Worm (Caenorhabditis elegans) whole organism, L1 larva: ENCODE results near the gene srh-300.

Experiments
- C16A3.4 ChIP-seq: fragments of 150-350 bp; optimal IDR thresholded peaks from 2 replicates; lab custom pipeline; 2014; ENCODE audit warnings: missing biosample characterization, missing genetic modification characterization
- F16B12.6 ChIP-seq: fragments of 150-350 bp; optimal IDR thresholded peaks from 2 replicates; lab custom pipeline; 2014; ENCODE audit warnings: missing biosample characterization, missing genetic modification characterization
- Y116A8C.19 ChIP-seq: sonication (generic microtip); optimal IDR thresholded peaks from 2 replicates; lab custom pipeline; 2016; ENCODE audit warnings: missing compliant biosample characterization, missing genetic modification characterization, borderline replicate concordance
- aha-1 ChIP-seq: fragments of 150-350 bp; optimal IDR thresholded peaks from 2 replicates; lab custom pipeline; 2014; ENCODE audit warnings: missing biosample characterization, missing genetic modification characterization
- blmp-1 ChIP-seq: fragments of 150-350 bp; optimal IDR thresholded peaks from 2 replicates; lab custom pipeline; 2014; ENCODE audit warnings: missing biosample characterization, missing genetic modification characterization
- ceh-63 ChIP-seq: fragments of 200-800 bp; sonication (Bioruptor generic); optimal IDR thresholded peaks from 2 replicates; lab custom pipeline; 2018; ENCODE audit warnings: mild to moderate bottlenecking, missing genetic modification characterization, missing compliant biosample characterization
- ceh-8 ChIP-seq: fragments of 200-800 bp; sonication (Bioruptor generic); optimal IDR thresholded peaks from 2 replicates; lab custom pipeline; 2018; ENCODE audit warnings: mild to moderate bottlenecking, missing genetic modification characterization, moderate library complexity, missing compliant biosample characterization
- ceh-88 ChIP-seq: fragments of 200-800 bp; sonication (Bioruptor generic); IDR thresholded peaks from 2 replicates; pipeline ENCODE4 v1.3.6; 2022; ENCODE audit warnings: missing genetic modification characterization, missing compliant biosample characterization
- efl-1 ChIP-seq, 4 experiments: fragments of 150-350 bp; optimal IDR thresholded peaks in 3 of 4; peaks in 1 of 4; 1 replicate in 1 of 4; 2 replicates in 3 of 4; lab custom pipeline; 2014; ENCODE audit warnings: missing biosample characterization in 2 of 4, missing genetic modification characterization in 2 of 4, missing genetic modification reagents in 2 of 4
- efl-3 ChIP-seq: fragments of 200-800 bp; sonication (Bioruptor generic); optimal IDR thresholded peaks from 2 replicates; lab custom pipeline; 2018; ENCODE audit warnings: mild to moderate bottlenecking, missing genetic modification characterization, missing compliant biosample characterization
- egl-13 ChIP-seq: sonication (generic microtip); optimal IDR thresholded peaks from 2 replicates; lab custom pipeline; 2016; ENCODE audit warnings: missing genotype, missing genetic modification reagents, missing genetic modification characterization, missing compliant biosample characterization
- egl-27 ChIP-seq, 2 experiments: fragments of 150-350 bp in 1 of 2; sonication (generic microtip); optimal IDR thresholded peaks; 3 replicates each; lab custom pipeline; 2017 to 2018; ENCODE audit warnings: missing biosample characterization in 2 of 2, missing genetic modification characterization in 2 of 2, missing genetic modification reagents in 2 of 2
- elt-2 ChIP-seq: sonication (generic microtip); optimal IDR thresholded peaks from 2 replicates; lab custom pipeline; 2016; ENCODE audit warnings: missing genetic modification characterization, mild to moderate bottlenecking, inconsistent platforms, missing compliant biosample characterization, missing genetic modification reagents
- fkh-10 ChIP-seq: sonication (generic microtip); optimal IDR thresholded peaks from 2 replicates; lab custom pipeline; 2017; ENCODE audit warnings: missing biosample characterization, missing genetic modification reagents, missing genetic modification characterization
- fkh-4 ChIP-seq: sonication (generic microtip); optimal IDR thresholded peaks from 2 replicates; lab custom pipeline; 2016; ENCODE audit warnings: missing compliant biosample characterization, missing genetic modification characterization, borderline replicate concordance
- fkh-8 ChIP-seq: sonication (generic microtip); optimal IDR thresholded peaks from 2 replicates; lab custom pipeline; 2016; ENCODE audit warnings: mild to moderate bottlenecking, missing genetic modification characterization, missing compliant biosample characterization
- grh-1 ChIP-seq: fragments of 200-800 bp; sonication (Bioruptor generic); IDR thresholded peaks from 2 replicates; pipeline ENCODE4 v1.3.6; 2022; ENCODE audit warnings: missing genetic modification reagents, missing genetic modification characterization, missing compliant biosample characterization
- hpl-2 ChIP-seq: fragments of 150-350 bp; optimal IDR thresholded peaks from 2 replicates; lab custom pipeline; 2014; ENCODE audit warnings: missing biosample characterization, missing genetic modification reagents, missing genetic modification characterization
- irx-1 ChIP-seq: sonication (generic microtip); optimal IDR thresholded peaks from 2 replicates; lab custom pipeline; 2016; ENCODE audit warnings: missing genetic modification characterization, missing compliant biosample characterization
- lin-14 ChIP-seq: fragments of 200-800 bp; sonication (Bioruptor generic); optimal IDR thresholded peaks from 2 replicates; lab custom pipeline; 2018; ENCODE audit warnings: mild to moderate bottlenecking, missing genetic modification characterization, moderate library complexity, missing compliant biosample characterization
- lin-15B ChIP-seq: fragments of 150-350 bp; sonication (generic microtip); optimal IDR thresholded peaks from 3 replicates; lab custom pipeline; 2014; ENCODE audit warnings: missing biosample characterization, missing genetic modification characterization
- lin-35 ChIP-seq, 2 experiments: fragments of 150-350 bp; optimal IDR thresholded peaks; 2 replicates each; lab custom pipeline; 2014; ENCODE audit warnings: missing biosample characterization in 2 of 2, missing genetic modification characterization in 2 of 2, missing genetic modification reagents in 2 of 2
- mab-9 ChIP-seq: fragments of 200-800 bp; sonication (Bioruptor generic); IDR thresholded peaks from 2 replicates; pipeline ENCODE4 v1.3.6; 2022; ENCODE audit warnings: missing genetic modification reagents, missing genetic modification characterization, missing compliant biosample characterization
- mdl-1 ChIP-seq, 2 experiments: fragments of 150-350 bp; optimal IDR thresholded peaks; 2 replicates each; lab custom pipeline; 2014 to 2017; ENCODE audit warnings: missing biosample characterization in 2 of 2, missing genetic modification characterization in 2 of 2, inconsistent platforms in 1 of 2
- mep-1 ChIP-seq: fragments of 150-350 bp; optimal IDR thresholded peaks from 2 replicates; lab custom pipeline; 2014; ENCODE audit warnings: missing biosample characterization, missing genetic modification characterization
- nhr-12 ChIP-seq: sonication (generic microtip); optimal IDR thresholded peaks from 2 replicates; lab custom pipeline; 2017; ENCODE audit warnings: missing biosample characterization, missing genetic modification characterization
- nhr-19 ChIP-seq: fragments of 200-800 bp; sonication (Bioruptor generic); conservative IDR thresholded peaks from 2 replicates; pipeline ENCODE4 v1.3.6; 2022; ENCODE audit warnings: missing genetic modification characterization, missing compliant biosample characterization
- nhr-20 ChIP-seq: sonication (generic microtip); optimal IDR thresholded peaks from 2 replicates; lab custom pipeline; 2016; ENCODE audit warnings: mild to moderate bottlenecking, missing genetic modification characterization, missing compliant biosample characterization
- nhr-71 ChIP-seq: sonication (generic microtip); optimal IDR thresholded peaks from 2 replicates; lab custom pipeline; 2016; ENCODE audit warnings: mild to moderate bottlenecking, missing genetic modification characterization, moderate library complexity, missing compliant biosample characterization
- nhr-77 ChIP-seq: fragments of 150-350 bp; optimal IDR thresholded peaks from 2 replicates; lab custom pipeline; 2014; ENCODE audit warnings: missing biosample characterization, missing genetic modification characterization
- nhr-84 ChIP-seq: sonication (generic microtip); optimal IDR thresholded peaks from 2 replicates; lab custom pipeline; 2017; ENCODE audit warnings: missing biosample characterization, missing genetic modification characterization
- pax-3 ChIP-seq: fragments of 200-800 bp; sonication (Bioruptor generic); optimal IDR thresholded peaks from 2 replicates; lab custom pipeline; 2018; ENCODE audit warnings: mild to moderate bottlenecking, missing genetic modification characterization, moderate library complexity, missing compliant biosample characterization
- pqm-1 ChIP-seq: sonication (generic microtip); optimal IDR thresholded peaks from 3 replicates; lab custom pipeline; 2017; ENCODE audit warnings: missing biosample characterization, missing genetic modification characterization
- rnt-1 ChIP-seq: sonication (generic microtip); optimal IDR thresholded peaks from 2 replicates; lab custom pipeline; 2016; ENCODE audit warnings: mild to moderate bottlenecking, missing genetic modification characterization, moderate library complexity, missing compliant biosample characterization
- snpc-4 ChIP-seq: fragments of 150-350 bp; optimal IDR thresholded peaks from 2 replicates; lab custom pipeline; 2014; ENCODE audit warnings: missing biosample characterization, missing genetic modification characterization
- sptf-1 ChIP-seq: fragments of 150-350 bp; optimal IDR thresholded peaks from 2 replicates; lab custom pipeline; 2014; ENCODE audit warnings: missing biosample characterization, missing genetic modification characterization
- unc-130 ChIP-seq: fragments of 150-350 bp; optimal IDR thresholded peaks from 2 replicates; lab custom pipeline; 2017; ENCODE audit warnings: missing biosample characterization, missing genetic modification characterization, inconsistent platforms
- unc-30 ChIP-seq: sonication (generic microtip); optimal IDR thresholded peaks from 2 replicates; lab custom pipeline; 2017; ENCODE audit warnings: missing biosample characterization, missing genetic modification characterization
- xbp-1 ChIP-seq: sonication (generic microtip); optimal IDR thresholded peaks from 2 replicates; lab custom pipeline; 2016; ENCODE audit warnings: missing genetic modification characterization, missing compliant biosample characterization
- zag-1 ChIP-seq: fragments of 150-350 bp; optimal IDR thresholded peaks from 2 replicates; lab custom pipeline; 2014; ENCODE audit warnings: missing biosample characterization, missing genetic modification characterization
- ztf-4 ChIP-seq: fragments of 150-350 bp; optimal IDR thresholded peaks from 2 replicates; lab custom pipeline; 2014; ENCODE audit warnings: missing biosample characterization, missing genetic modification characterization

srh-300 gene

ce11 chrV:17818567-17818966, 3.3 kb upstream of the srh-300 start, which contains the start of gene srh-298:
srh-298 (plus strand) TSS chrV:17818867.
- no peak for TF ChIP-seq efl-1 (optimal IDR thresholded peaks at IDR 0.05; lab: Kevin White, UChicago)
- peak in 1 of 2 experiments; percentile 14 for TF ChIP-seq efl-1 (GFP tag; optimal IDR thresholded peaks at IDR 0.05 in 1 of 2; lab: Kevin White, UChicago)
- no peak for TF ChIP-seq fkh-4
- TF ChIP-seq nhr-84 (tag; lab: Kevin White, UChicago): no peak

DNA sequence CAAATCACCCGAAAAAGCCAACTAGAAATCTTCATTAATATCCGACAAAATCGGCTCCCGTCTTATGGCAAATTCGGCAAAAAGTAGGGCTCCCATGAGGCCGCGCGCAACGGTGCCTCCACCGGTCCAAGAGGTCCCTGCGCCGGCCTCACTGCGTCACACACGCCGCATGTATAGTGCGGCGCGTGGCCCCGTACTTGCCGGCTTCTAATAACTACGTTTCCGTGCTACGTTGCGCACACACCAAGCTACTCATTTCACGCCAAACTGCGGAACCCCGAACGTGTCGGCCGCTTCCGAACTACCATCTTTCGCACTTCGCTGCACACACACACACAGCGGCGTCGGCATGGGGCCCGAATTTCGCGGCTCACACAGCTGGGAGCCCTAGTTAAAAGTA, 2.2 kb upstream of the srh-300 start:
- TF ChIP-seq efl-1 (optimal IDR thresholded peaks at IDR 0.05; lab: Kevin White, UChicago): no peak
- TF ChIP-seq efl-1 (GFP tag; optimal IDR thresholded peaks at IDR 0.05 in 1 of 2; lab: Kevin White, UChicago): peak in 1 of 2 experiments; percentile 23
- TF ChIP-seq egl-27 (tag; optimal IDR thresholded peaks at IDR 0.05; lab: Kevin White, UChicago): no peak

- TF ChIP-seq blmp-1: no peak
- TF ChIP-seq ceh-63: no peak
- no peak for TF ChIP-seq snpc-4 (tag; lab: Kevin White, UChicago)
- TF ChIP-seq zag-1: no peak
- TF ChIP-seq mab-9 (GFP tag; lab: Robert Waterston, UW): no peak
- TF ChIP-seq sptf-1 (tag; lab: Kevin White, UChicago): no peak
- TF ChIP-seq pqm-1 (tag; lab: Kevin White, UChicago): no peak
- no peak for TF ChIP-seq ceh-8
Measured at ce11 chrV:17824610-17825009, 2.7 kb downstream of the srh-300 start, which contains the start of gene srh-301. srh-301 (plus strand) TSS chrV:17824910.

ce11 chrV:17828310-17828709, 6.4 kb downstream of the srh-300 start, which contains the start of gene srh-304:
srh-304 (plus strand) TSS chrV:17828610.
- no peak for TF ChIP-seq fkh-8 (tag; lab: Kevin White, UChicago)
- TF ChIP-seq fkh-10: no peak
- no peak for TF ChIP-seq ceh-8
- TF ChIP-seq unc-130: no peak
- TF ChIP-seq Y116A8C.19 (tag; lab: Kevin White, UChicago): no peak
- TF ChIP-seq zag-1: no peak
- no peak for TF ChIP-seq efl-3 (GFP tag; lab: Kevin White, UChicago)
- no peak for TF ChIP-seq egl-13 (tag; lab: Kevin White, UChicago)
- no peak for TF ChIP-seq C16A3.4 (tag; lab: Kevin White, UChicago)
- TF ChIP-seq grh-1 (GFP tag; lab: Robert Waterston, UW): no peak
- TF ChIP-seq lin-35 (GFP tag; optimal IDR thresholded peaks at IDR 0.05; lab: Kevin White, UChicago): no peak
- no peak for TF ChIP-seq nhr-71 (tag; lab: Kevin White, UChicago)
- no peak for TF ChIP-seq elt-2
- no peak for TF ChIP-seq nhr-77 (tag; lab: Kevin White, UChicago)
- no peak for TF ChIP-seq nhr-20 (tag; lab: Kevin White, UChicago)
- no peak for TF ChIP-seq unc-30 (tag; lab: Kevin White, UChicago)
- no peak for TF ChIP-seq mdl-1 (tag; optimal IDR thresholded peaks at IDR 0.05; lab: Kevin White, UChicago)
- no peak for TF ChIP-seq aha-1
- no peak for TF ChIP-seq F16B12.6 (tag; lab: Kevin White, UChicago)

DNA sequence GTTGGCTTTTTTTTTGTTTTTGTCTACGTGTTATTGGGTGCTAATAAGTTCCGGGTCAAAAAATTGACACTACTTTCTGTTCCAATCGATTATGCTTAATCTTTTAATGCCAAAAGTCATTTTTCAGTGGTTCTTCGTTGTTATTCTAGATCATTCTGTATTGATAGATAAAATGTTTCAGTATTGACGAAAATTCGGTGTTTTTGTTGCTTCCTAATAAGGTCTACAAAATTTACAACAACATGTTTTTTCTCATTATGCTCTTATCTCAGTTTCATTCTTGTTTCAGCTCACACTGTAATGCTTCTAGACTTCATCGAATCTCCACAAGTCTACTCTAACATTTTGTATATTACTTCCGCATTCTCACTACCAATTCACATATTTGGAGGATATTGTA, 9.4 kb downstream of the srh-300 start, which contains the start of gene srh-303:
TSS of gene srh-303 (plus strand) at position 301 of the 400 bp plus-strand sequence.
- TF ChIP-seq ztf-4 (tag; lab: Kevin White, UChicago): no peak

- TF ChIP-seq ceh-63: no peak
- no peak for TF ChIP-seq lin-15B (tag; lab: Kevin White, UChicago)
- no peak for TF ChIP-seq sptf-1 (tag; lab: Kevin White, UChicago)
- no peak for TF ChIP-seq hpl-2 (GFP tag; lab: Kevin White, UChicago)
- TF ChIP-seq xbp-1: no peak
- no peak for TF ChIP-seq nhr-12
- TF ChIP-seq mep-1 (tag; lab: Kevin White, UChicago): no peak
- no peak for TF ChIP-seq grh-1 (GFP tag; lab: Robert Waterston, UW)
- no peak for TF ChIP-seq lin-14 (GFP tag; lab: Kevin White, UChicago)
- TF ChIP-seq irx-1 (tag; lab: Kevin White, UChicago): no peak
- TF ChIP-seq pax-3: no peak
- no peak for TF ChIP-seq fkh-10
- TF ChIP-seq blmp-1: no peak
- no peak for TF ChIP-seq ceh-88 (GFP tag; lab: Robert Waterston, UW)
- no peak for TF ChIP-seq rnt-1 (tag; lab: Kevin White, UChicago)
- no peak for TF ChIP-seq nhr-19
- no peak for TF ChIP-seq C16A3.4 (tag; lab: Kevin White, UChicago)
Measured at ce11 chrV:17844106-17844505, 22.2 kb downstream of the srh-300 start, which contains the start of gene srh-286. srh-286 (minus strand) TSS chrV:17844206.
